Worm (Caenorhabditis elegans) whole organism, early embryonic: ENCODE data around the gene hrg-6.
"Not testable (repeated sequence)": the region's sequence is repeated elsewhere in the genome, so short reads cannot be mapped to it uniquely, and the experiment has no call there.

ENCODE experiments used
- B0310.2 ChIP-seq: sonication (generic microtip); optimal IDR thresholded peaks from 2 replicates; lab custom pipeline; 2016; ENCODE audit warnings: mild to moderate bottlenecking, missing genetic modification characterization, missing compliant biosample characterization
- F13C5.2 ChIP-seq: sonication (generic microtip); optimal IDR thresholded peaks from 2 replicates; lab custom pipeline; 2017; ENCODE audit warnings: mild to moderate bottlenecking, missing genetic modification characterization, inconsistent platforms, missing compliant biosample characterization
- aly-1 ChIP-seq: sonication (generic microtip); optimal IDR thresholded peaks from 2 replicates; lab custom pipeline; 2016; ENCODE audit warnings: missing genetic modification characterization, missing compliant biosample characterization
- ama-1 ChIP-seq: fragments of 150-350 bp; optimal IDR thresholded peaks from 2 replicates; lab custom pipeline; 2014
- ceh-13 ChIP-seq: fragments of 200-800 bp; sonication (Bioruptor generic); optimal IDR thresholded peaks from 2 replicates; lab custom pipeline; 2018; ENCODE audit warnings: mild to moderate bottlenecking, missing genetic modification characterization, missing compliant biosample characterization
- ceh-36 ChIP-seq: sonication (generic microtip); optimal IDR thresholded peaks from 2 replicates; lab custom pipeline; 2016; ENCODE audit warnings: missing genetic modification characterization, inconsistent platforms, missing compliant biosample characterization
- ets-7 ChIP-seq: sonication (generic microtip); optimal IDR thresholded peaks from 2 replicates; lab custom pipeline; 2016; ENCODE audit warnings: missing genotype, missing genetic modification characterization, missing compliant biosample characterization
- flt-1 ChIP-seq: fragments of 200-800 bp; sonication (Bioruptor generic); IDR thresholded peaks from 2 replicates; pipeline ENCODE4 v1.3.6; 2022; ENCODE audit warnings: missing genetic modification characterization, missing compliant biosample characterization
- hmbx-1 ChIP-seq: sonication (generic microtip); optimal IDR thresholded peaks from 2 replicates; lab custom pipeline; 2016; ENCODE audit warnings: mild to moderate bottlenecking, missing genetic modification characterization, missing compliant biosample characterization
- hmg-4 ChIP-seq: fragments of 200-800 bp; sonication (Bioruptor generic); optimal IDR thresholded peaks from 2 replicates; lab custom pipeline; 2018; ENCODE audit warnings: mild to moderate bottlenecking, missing genetic modification characterization, missing compliant biosample characterization
- hnd-1 ChIP-seq: sonication (generic microtip); optimal IDR thresholded peaks from 2 replicates; lab custom pipeline; 2016; ENCODE audit warnings: missing genetic modification characterization, missing compliant biosample characterization
- pes-1 ChIP-seq: fragments of 200-800 bp; sonication (Bioruptor generic); IDR thresholded peaks from 2 replicates; pipeline ENCODE4 v1.3.6; 2022; ENCODE audit warnings: missing genetic modification reagents, missing genetic modification characterization, missing compliant biosample characterization
- scrt-1 ChIP-seq: fragments of 200-800 bp; sonication (Bioruptor generic); IDR thresholded peaks from 2 replicates; pipeline ENCODE4 v1.3.6; 2022; ENCODE audit warnings: missing genetic modification characterization, missing compliant biosample characterization
- sea-1 ChIP-seq: fragments of 200-800 bp; sonication (Bioruptor generic); conservative IDR thresholded peaks from 2 replicates; pipeline ENCODE4 v1.3.6; 2022; ENCODE audit warnings: missing genetic modification characterization, missing compliant biosample characterization
- tbx-11 ChIP-seq: fragments of 200-800 bp; sonication (Bioruptor generic); IDR thresholded peaks from 2 replicates; pipeline ENCODE4 v1.3.6; 2022; ENCODE audit warnings: missing genetic modification characterization, missing compliant biosample characterization
- tbx-37 ChIP-seq: fragments of 200-800 bp; sonication (Bioruptor generic); conservative IDR thresholded peaks from 2 replicates; pipeline ENCODE4 v1.3.6; 2022; ENCODE audit warnings: missing genetic modification reagents, missing genetic modification characterization, missing compliant biosample characterization
- tra-4 ChIP-seq: sonication (generic microtip); optimal IDR thresholded peaks from 2 replicates; lab custom pipeline; 2017; ENCODE audit warnings: missing genetic modification characterization, missing compliant biosample characterization

The hrg-6 gene

ce11 chrIV:11032288-11032687 is at the start of gene hrg-6:
Gene hrg-6 (plus strand): TSS chrIV:11032588.
- TF ChIP-seq flt-1 (GFP tag; lab: Robert Waterston, UW) (no peak), tra-4 (tag; lab: Kevin White, UChicago) (no peak), scrt-1 (GFP tag; lab: Robert Waterston, UW) (no peak), F13C5.2 (tag; lab: Kevin White, UChicago) (no peak), hmg-4 (GFP tag; lab: Kevin White, UChicago) (no peak), tbx-37 (GFP tag; lab: Robert Waterston, UW) (no peak), B0310.2 (tag; lab: Kevin White, UChicago) (no peak), ceh-36 (tag; lab: Kevin White, UChicago) (no peak), sea-1 (no peak), ama-1 (no peak), ceh-13 (no peak), aly-1 (no peak), hnd-1 (no peak), ets-7 (tag; lab: Kevin White, UChicago) (no peak), hmbx-1 (no peak), pes-1 (GFP tag; lab: Robert Waterston, UW) (no peak)

ce11 chrIV:10985568-10986035 is 46.8 kb upstream of the hrg-6 start, which contains the start of gene cyb-2.1:
Gene cyb-2.1 (plus strand): TSS chrIV:10985985.
- TF ChIP-seq F13C5.2 (tag; lab: Kevin White, UChicago): no peak
- no peak for TF ChIP-seq tra-4 (tag; lab: Kevin White, UChicago)
- no peak for TF ChIP-seq tbx-37 (GFP tag; lab: Robert Waterston, UW)
- no peak for TF ChIP-seq hmbx-1

DNA sequence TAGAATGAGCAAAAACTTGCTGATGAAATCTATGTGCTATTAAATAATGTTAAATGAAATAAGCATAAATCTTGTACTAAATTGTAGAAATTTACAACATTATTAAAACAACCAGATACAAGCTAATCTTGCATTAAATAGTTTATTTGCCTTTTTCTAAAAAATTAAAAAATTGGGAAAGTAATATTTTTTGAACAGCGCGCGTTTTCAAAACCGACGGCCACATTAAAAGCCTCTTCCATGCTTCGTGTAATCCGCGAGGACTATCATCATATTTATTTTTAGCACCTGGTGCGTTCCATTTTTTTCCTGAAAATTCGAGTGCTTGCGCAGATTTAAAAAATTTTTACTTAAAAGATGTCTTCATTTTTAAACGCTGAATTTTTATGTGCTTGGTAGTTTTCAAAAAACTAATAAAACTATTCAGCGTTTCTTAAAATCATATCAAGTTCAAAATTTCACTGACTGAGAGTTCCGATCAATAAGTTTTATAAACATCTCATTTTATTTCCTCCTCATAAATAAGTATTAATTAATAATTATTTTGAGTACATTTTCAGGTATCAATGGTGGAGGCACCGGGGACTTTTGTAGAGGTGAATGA is 44.9 kb upstream of the hrg-6 start, which contains the start of gene Y43E12A.3:
Gene Y43E12A.3, plus strand, starts transcription at position 554 of the 604 bp plus-strand sequence.
- not testable (repeated sequence) for TF ChIP-seq tbx-11 (GFP tag; lab: Robert Waterston, UW); hnd-1; flt-1 (GFP tag; lab: Robert Waterston, UW)

DNA sequence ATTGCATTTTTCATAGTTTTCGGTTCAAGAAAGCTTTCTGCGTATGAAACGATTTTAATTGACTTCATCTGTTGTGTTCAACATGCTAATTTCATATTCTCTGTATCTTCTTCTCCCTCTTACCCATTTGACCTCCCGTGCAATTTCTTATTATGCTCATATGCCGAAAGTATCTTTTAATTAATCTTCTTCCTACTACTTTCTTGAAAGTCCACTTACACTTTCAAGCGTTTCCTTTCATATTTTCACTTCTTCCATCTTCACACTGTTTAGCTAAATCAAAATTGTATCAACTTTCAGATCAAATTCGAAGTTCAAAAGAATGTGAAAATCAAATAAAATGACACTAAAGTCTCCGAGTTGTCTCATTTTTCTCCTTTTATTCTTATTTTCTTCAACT is 41.7 kb upstream of the hrg-6 start, which contains the start of gene F13H10.5:
Gene F13H10.5, plus strand, starts transcription at position 301 of the 400 bp plus-strand sequence.
- TF ChIP-seq tbx-37 (GFP tag; lab: Robert Waterston, UW) (no peak), sea-1 (no peak), flt-1 (GFP tag; lab: Robert Waterston, UW) (no peak), tra-4 (tag; lab: Kevin White, UChicago) (no peak), B0310.2 (tag; lab: Kevin White, UChicago) (no peak), ceh-36 (tag; lab: Kevin White, UChicago) (no peak), hmg-4 (GFP tag; lab: Kevin White, UChicago) (no peak), aly-1 (no peak), ama-1 (no peak), scrt-1 (GFP tag; lab: Robert Waterston, UW) (no peak), F13C5.2 (tag; lab: Kevin White, UChicago) (no peak), hmbx-1 (no peak), hnd-1 (no peak), ceh-13 (no peak), ets-7 (tag; lab: Kevin White, UChicago) (no peak), tbx-11 (GFP tag; lab: Robert Waterston, UW) (no peak), pes-1 (GFP tag; lab: Robert Waterston, UW) (no peak)

DNA sequence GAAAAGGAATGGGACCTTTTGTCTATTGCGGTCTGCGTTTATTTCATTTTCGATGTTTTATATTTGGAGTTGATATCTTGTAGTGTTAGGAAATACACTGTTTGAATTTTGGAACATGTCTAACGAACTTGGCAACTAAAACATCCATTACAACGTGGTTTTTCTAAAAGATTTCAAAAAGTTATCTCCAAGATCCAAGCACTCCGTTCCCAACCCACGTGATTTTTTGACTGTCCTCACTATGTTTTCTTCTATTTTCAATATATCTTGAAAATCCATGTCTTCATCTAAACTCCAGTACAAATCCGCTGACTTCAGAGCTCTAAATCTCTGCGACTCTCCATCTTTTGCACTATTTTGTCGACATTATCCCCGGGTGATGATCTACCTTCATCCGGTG is 30.8 kb upstream of the hrg-6 start, which contains the start of gene F13H10.9:
Gene F13H10.9, plus strand, starts transcription at position 301 of the 400 bp plus-strand sequence.
- no peak for TF ChIP-seq sea-1
- TF ChIP-seq scrt-1 (GFP tag; lab: Robert Waterston, UW): no peak
- no peak for TF ChIP-seq tra-4 (tag; lab: Kevin White, UChicago)
- TF ChIP-seq ceh-36 (tag; lab: Kevin White, UChicago): no peak
- no peak for TF ChIP-seq F13C5.2 (tag; lab: Kevin White, UChicago)
- no peak for TF ChIP-seq pes-1 (GFP tag; lab: Robert Waterston, UW)
- TF ChIP-seq hmbx-1: no peak
- no peak for TF ChIP-seq ama-1

ce11 chrIV:11004273-11004672 is 28.1 kb upstream of the hrg-6 start, which contains the start of gene F13H10.1:
Gene F13H10.1 (plus strand): TSS chrIV:11004573.
- no peak for TF ChIP-seq ama-1
- no peak for TF ChIP-seq ets-7 (tag; lab: Kevin White, UChicago)
- TF ChIP-seq aly-1: no peak
- TF ChIP-seq pes-1 (GFP tag; lab: Robert Waterston, UW): no peak
- TF ChIP-seq tbx-37 (GFP tag; lab: Robert Waterston, UW): no peak
- no peak for TF ChIP-seq B0310.2 (tag; lab: Kevin White, UChicago)
- no peak for TF ChIP-seq tbx-11 (GFP tag; lab: Robert Waterston, UW)
- no peak for TF ChIP-seq ceh-13
- no peak for TF ChIP-seq F13C5.2 (tag; lab: Kevin White, UChicago)
- no peak for TF ChIP-seq hnd-1
- TF ChIP-seq tra-4 (tag; lab: Kevin White, UChicago): no peak
- TF ChIP-seq hmbx-1: no peak
- no peak for TF ChIP-seq hmg-4 (GFP tag; lab: Kevin White, UChicago)
- TF ChIP-seq sea-1: no peak
- no peak for TF ChIP-seq scrt-1 (GFP tag; lab: Robert Waterston, UW)
- TF ChIP-seq ceh-36 (tag; lab: Kevin White, UChicago): no peak

- TF ChIP-seq B0310.2 (tag; lab: Kevin White, UChicago): no peak
Observed at ce11 chrIV:11006383-11006782, 26.0 kb upstream of the hrg-6 start.

DNA sequence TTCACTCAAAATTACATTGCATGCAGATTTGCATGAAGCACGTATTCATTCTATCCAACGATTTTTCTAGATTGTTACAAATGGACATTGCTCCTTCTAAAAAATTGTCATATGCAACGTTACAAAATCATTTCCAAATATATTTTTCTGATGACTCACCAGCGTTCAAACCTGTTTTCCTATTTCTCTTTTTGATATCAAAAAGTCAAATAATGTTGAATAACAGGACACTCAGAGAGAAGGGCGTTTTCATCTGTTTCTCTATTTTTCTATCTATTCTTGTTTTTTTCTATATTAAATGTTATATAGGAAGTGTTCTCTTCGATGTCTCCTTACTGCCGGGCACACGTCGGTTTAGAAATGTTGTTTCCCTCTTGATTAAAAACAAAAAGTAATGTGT is 25.5 kb upstream of the hrg-6 start:
- TF ChIP-seq sea-1: no peak
- TF ChIP-seq aly-1: no peak
- TF ChIP-seq pes-1 (GFP tag; lab: Robert Waterston, UW): no peak
- no peak for TF ChIP-seq hmbx-1
- TF ChIP-seq hmg-4 (GFP tag; lab: Kevin White, UChicago): no peak
- TF ChIP-seq hnd-1: no peak
- TF ChIP-seq tra-4 (tag; lab: Kevin White, UChicago): no peak
- no peak for TF ChIP-seq ets-7 (tag; lab: Kevin White, UChicago)
- TF ChIP-seq tbx-11 (GFP tag; lab: Robert Waterston, UW): no peak
- TF ChIP-seq flt-1 (GFP tag; lab: Robert Waterston, UW): no peak
- no peak for TF ChIP-seq F13C5.2 (tag; lab: Kevin White, UChicago)
- TF ChIP-seq B0310.2 (tag; lab: Kevin White, UChicago): no peak
- TF ChIP-seq ama-1: no peak
- TF ChIP-seq tbx-37 (GFP tag; lab: Robert Waterston, UW): no peak
- TF ChIP-seq ceh-13: no peak
- TF ChIP-seq scrt-1 (GFP tag; lab: Robert Waterston, UW): no peak
- no peak for TF ChIP-seq ceh-36 (tag; lab: Kevin White, UChicago)
